Worm (Caenorhabditis elegans) whole organism, young adult: ENCODE measurements around the gene C36C9.5.
"Not testable (repeated sequence)": the region's sequence is repeated elsewhere in the genome, so short reads cannot be mapped to it uniquely, and the experiment has no call there.

Experiments used
- C06A6.2 ChIP-seq: fragments of 200-800 bp; sonication (Bioruptor generic); conservative IDR thresholded peaks from 2 replicates; pipeline ENCODE4 v1.3.6; 2022; ENCODE audit warnings: missing genetic modification characterization, missing compliant biosample characterization
- D2030.7 ChIP-seq: fragments of 200-800 bp; sonication (Bioruptor generic); IDR thresholded peaks from 2 replicates; pipeline ENCODE4 v1.3.6; 2022; ENCODE audit warnings: missing genetic modification reagents, missing genetic modification characterization, missing compliant biosample characterization
- F22D6.2 ChIP-seq: sonication (generic microtip); optimal IDR thresholded peaks from 2 replicates; lab custom pipeline; 2016; ENCODE audit warnings: mild to moderate bottlenecking, missing genetic modification characterization, missing compliant biosample characterization
- F23B12.7 ChIP-seq: sonication (generic microtip); optimal IDR thresholded peaks from 2 replicates; lab custom pipeline; 2017; ENCODE audit warnings: missing genetic modification characterization, mild to moderate bottlenecking, missing compliant biosample characterization, antibody characterized with exemption, moderate library complexity; ENCODE audit not compliant: insufficient read depth
- K12H6.12 ChIP-seq: fragments of 200-800 bp; sonication (Bioruptor generic); optimal IDR thresholded peaks from 2 replicates; lab custom pipeline; 2018; ENCODE audit warnings: mild to moderate bottlenecking, missing genetic modification characterization, missing compliant biosample characterization
- T07F8.4 ChIP-seq: sonication (generic microtip); optimal IDR thresholded peaks from 2 replicates; lab custom pipeline; 2016; ENCODE audit warnings: mild to moderate bottlenecking, missing genetic modification characterization, moderate library complexity, missing compliant biosample characterization
- Y53G8AR.9 ChIP-seq: fragments of 200-800 bp; sonication (Bioruptor generic); conservative IDR thresholded peaks from 2 replicates; pipeline ENCODE4 v1.3.6; 2022; ENCODE audit warnings: missing genetic modification reagents, missing genetic modification characterization, missing compliant biosample characterization
- Y95B8A.8 ChIP-seq: fragments of 200-800 bp; sonication (Bioruptor generic); IDR thresholded peaks from 2 replicates; pipeline ENCODE4 v1.3.6; 2022; ENCODE audit warnings: missing genetic modification reagents, missing genetic modification characterization, missing compliant biosample characterization
- ZK185.1 ChIP-seq: sonication (generic microtip); optimal IDR thresholded peaks from 2 replicates; lab custom pipeline; 2016; ENCODE audit warnings: mild to moderate bottlenecking, missing genetic modification characterization, missing compliant biosample characterization; ENCODE audit not compliant: poor library complexity, severe bottlenecking
- attf-6 ChIP-seq: fragments of 200-800 bp; sonication (Bioruptor generic); IDR thresholded peaks from 2 replicates; pipeline ENCODE4 v1.3.6; 2022; ENCODE audit warnings: missing genetic modification reagents, missing genetic modification characterization, missing compliant biosample characterization
- bed-1 ChIP-seq: fragments of 200-800 bp; sonication (Bioruptor generic); IDR thresholded peaks from 2 replicates; pipeline ENCODE4 v1.3.6; 2022; ENCODE audit warnings: missing genetic modification reagents, missing genetic modification characterization, missing compliant biosample characterization
- ccch-3 ChIP-seq: fragments of 200-800 bp; sonication (Bioruptor generic); optimal IDR thresholded peaks from 2 replicates; lab custom pipeline; 2018; ENCODE audit warnings: mild to moderate bottlenecking, missing genetic modification characterization, missing compliant biosample characterization
- ceh-100 ChIP-seq: fragments of 200-800 bp; sonication (Bioruptor generic); IDR thresholded peaks from 2 replicates; pipeline ENCODE4 v1.3.6; 2022; ENCODE audit warnings: missing genetic modification reagents, missing genetic modification characterization, missing compliant biosample characterization
- ceh-40 ChIP-seq: fragments of 200-800 bp; sonication (Bioruptor generic); IDR thresholded peaks from 2 replicates; pipeline ENCODE4 v1.3.6; 2022; ENCODE audit warnings: missing genetic modification characterization, missing compliant biosample characterization
- ceh-58 ChIP-seq: fragments of 200-800 bp; sonication (Bioruptor generic); IDR thresholded peaks from 2 replicates; pipeline ENCODE4 v1.3.6; 2022; ENCODE audit warnings: missing genetic modification characterization, missing compliant biosample characterization
- ceh-91 ChIP-seq: fragments of 200-800 bp; sonication (Bioruptor generic); IDR thresholded peaks from 2 replicates; pipeline ENCODE4 v1.3.6; 2022; ENCODE audit warnings: missing genetic modification reagents, missing genetic modification characterization, missing compliant biosample characterization
- die-1 ChIP-seq: sonication (generic microtip); optimal IDR thresholded peaks from 2 replicates; lab custom pipeline; 2016; ENCODE audit warnings: missing genotype, mild to moderate bottlenecking, missing genetic modification characterization, missing compliant biosample characterization
- dpl-1 ChIP-seq: fragments of 150-350 bp; optimal IDR thresholded peaks from 2 replicates; lab custom pipeline; 2014; ENCODE audit warnings: missing biosample characterization, missing genetic modification reagents, missing genetic modification characterization
- efl-1 ChIP-seq: fragments of 150-350 bp; optimal IDR thresholded peaks from 2 replicates; lab custom pipeline; 2014; ENCODE audit warnings: missing biosample characterization, missing genetic modification reagents, missing genetic modification characterization
- egl-18 ChIP-seq: fragments of 200-800 bp; sonication (Bioruptor generic); IDR thresholded peaks from 2 replicates; pipeline ENCODE4 v1.3.6; 2022; ENCODE audit warnings: missing genetic modification reagents, missing genetic modification characterization, missing compliant biosample characterization
- egl-44 ChIP-seq: fragments of 200-800 bp; sonication (Bioruptor generic); IDR thresholded peaks from 2 replicates; pipeline ENCODE4 v1.3.6; 2022; ENCODE audit warnings: missing genetic modification reagents, missing genetic modification characterization, missing compliant biosample characterization
- fkh-3 ChIP-seq: sonication (generic microtip); optimal IDR thresholded peaks from 2 replicates; lab custom pipeline; 2016; ENCODE audit warnings: mild to moderate bottlenecking, missing genetic modification characterization, missing compliant biosample characterization
- gei-17 ChIP-seq: fragments of 200-800 bp; sonication (Bioruptor generic); optimal IDR thresholded peaks from 2 replicates; lab custom pipeline; 2018; ENCODE audit warnings: mild to moderate bottlenecking, missing genetic modification characterization, missing compliant biosample characterization
- let-526 ChIP-seq: fragments of 200-800 bp; sonication (Bioruptor generic); IDR thresholded peaks from 2 replicates; pipeline ENCODE4 v1.3.6; 2022; ENCODE audit warnings: missing genetic modification reagents, missing genetic modification characterization, missing compliant biosample characterization
- madf-6 ChIP-seq: fragments of 200-800 bp; sonication (Bioruptor generic); IDR thresholded peaks from 2 replicates; pipeline ENCODE4 v1.3.6; 2022; ENCODE audit warnings: missing genetic modification reagents, missing genetic modification characterization, missing compliant biosample characterization
- madf-8 ChIP-seq: fragments of 200-800 bp; sonication (Bioruptor generic); conservative IDR thresholded peaks from 2 replicates; pipeline ENCODE4 v1.3.6; 2022; ENCODE audit warnings: missing genetic modification reagents, missing genetic modification characterization, missing compliant biosample characterization
- mcd-1 ChIP-seq: fragments of 200-800 bp; sonication (Bioruptor generic); IDR thresholded peaks from 2 replicates; pipeline ENCODE4 v1.3.6; 2022; ENCODE audit warnings: missing genetic modification reagents, missing genetic modification characterization, missing compliant biosample characterization
- nfyb-1 ChIP-seq: fragments of 200-800 bp; sonication (Bioruptor generic); IDR thresholded peaks from 2 replicates; pipeline ENCODE4 v1.3.6; 2022; ENCODE audit warnings: missing genetic modification reagents, missing genetic modification characterization, missing compliant biosample characterization
- nhr-120 ChIP-seq: fragments of 200-800 bp; sonication (Bioruptor generic); IDR thresholded peaks from 2 replicates; pipeline ENCODE4 v1.3.6; 2022; ENCODE audit warnings: missing genetic modification characterization, missing compliant biosample characterization
- pha-4 ChIP-seq: fragments of 150-350 bp; sonication (generic microtip); optimal IDR thresholded peaks from 2 replicates; lab custom pipeline; 2014; ENCODE audit warnings: missing biosample characterization, missing genetic modification reagents, missing genetic modification characterization
- rcor-1 ChIP-seq: fragments of 200-800 bp; sonication (Bioruptor generic); IDR thresholded peaks from 2 replicates; pipeline ENCODE4 v1.3.6; 2022; ENCODE audit warnings: missing genetic modification reagents, missing genetic modification characterization, missing compliant biosample characterization
- snpc-1.1 ChIP-seq: sonication (generic microtip); optimal IDR thresholded peaks from 2 replicates; lab custom pipeline; 2017; ENCODE audit warnings: missing genetic modification characterization, mild to moderate bottlenecking, missing compliant biosample characterization, antibody characterized with exemption, moderate library complexity, missing genotype, missing genetic modification reagents; ENCODE audit not compliant: insufficient read depth
- snpc-1.3 ChIP-seq: sonication (generic microtip); optimal IDR thresholded peaks from 2 replicates; lab custom pipeline; 2017; ENCODE audit warnings: missing genetic modification characterization, mild to moderate bottlenecking, missing compliant biosample characterization, antibody characterized with exemption, moderate library complexity, missing genotype, missing genetic modification reagents; ENCODE audit not compliant: insufficient read depth
- snpc-4 ChIP-seq, 5 experiments: fragments of 150-350 bp in 1 of 5; sonication (generic microtip) in 4 of 5; optimal IDR thresholded peaks; 2 replicates each; lab custom pipeline; 2014 to 2018; ENCODE audit warnings: missing genetic modification characterization in 5 of 5, missing biosample characterization in 3 of 5, antibody characterized with exemption in 2 of 5, mild to moderate bottlenecking in 2 of 5, missing compliant biosample characterization in 2 of 5, missing genotype in 2 of 5, moderate library complexity in 2 of 5, missing genetic modification reagents in 1 of 5
- unc-62 ChIP-seq: fragments of 150-350 bp; optimal IDR thresholded peaks from 2 replicates; lab custom pipeline; 2014; ENCODE audit warnings: missing biosample characterization, missing genetic modification reagents, missing genetic modification characterization
- zim-3 ChIP-seq: sonication (generic microtip); optimal IDR thresholded peaks from 2 replicates; lab custom pipeline; 2017; ENCODE audit warnings: mild to moderate bottlenecking, missing genetic modification characterization, moderate library complexity, missing compliant biosample characterization
- ztf-22 ChIP-seq: fragments of 200-800 bp; sonication (Bioruptor generic); optimal IDR thresholded peaks from 2 replicates; lab custom pipeline; 2018; ENCODE audit warnings: mild to moderate bottlenecking, missing genetic modification characterization, moderate library complexity, missing compliant biosample characterization
- ztf-25 ChIP-seq: fragments of 200-800 bp; sonication (Bioruptor generic); IDR thresholded peaks from 2 replicates; pipeline ENCODE4 v1.3.6; 2022; ENCODE audit warnings: missing genetic modification reagents, missing genetic modification characterization, missing compliant biosample characterization

C36C9.5 gene

DNA sequence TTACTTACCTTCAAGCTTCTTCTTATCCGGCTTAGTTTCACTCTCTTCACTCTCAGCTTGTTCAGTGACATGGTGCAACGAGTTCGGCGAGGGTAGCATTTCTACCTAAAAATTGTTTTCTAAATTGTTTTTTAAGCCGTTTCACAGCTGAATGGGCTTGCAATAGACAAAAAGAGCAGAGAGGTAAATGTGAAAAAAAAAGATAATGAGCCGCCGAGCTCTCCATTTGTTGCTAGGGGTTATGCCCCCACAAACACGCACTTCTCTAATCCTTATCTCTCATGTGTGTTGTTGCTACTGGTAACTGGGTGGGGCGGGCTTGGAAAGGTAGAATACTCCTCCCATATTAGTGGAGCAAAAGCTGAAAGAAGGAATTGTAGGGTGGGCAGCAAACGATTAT lies at the start of gene C36C9.5:
Gene C36C9.5, minus strand, starts transcription at position 101 of the 400 bp plus-strand sequence.
- no peak for TF ChIP-seq ceh-58 (GFP tag; lab: Robert Waterston, UW)
- no peak for TF ChIP-seq F22D6.2 (tag; lab: Kevin White, UChicago)

DNA sequence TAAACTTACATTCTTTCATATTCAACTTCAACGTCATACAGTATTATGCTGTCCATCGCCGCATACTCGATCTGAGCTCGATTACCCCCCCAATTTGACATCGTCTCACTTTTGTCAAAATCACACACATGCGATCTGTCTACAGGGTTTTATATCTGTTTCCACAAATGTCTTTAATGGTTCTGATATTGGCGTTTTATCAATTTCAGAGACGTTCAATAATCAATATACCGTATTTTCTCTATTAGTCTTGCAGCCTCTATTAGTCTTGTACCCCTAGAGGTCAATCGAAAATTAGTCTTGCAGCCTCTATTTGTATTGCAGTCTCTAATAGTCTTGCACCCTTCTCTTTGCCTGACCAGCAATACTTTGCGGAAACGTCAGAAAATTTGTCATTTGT lies 44.7 kb upstream of the C36C9.5 start, which contains the start of gene Y75D11A.6:
Gene Y75D11A.6, minus strand, starts transcription at position 101 of the 400 bp plus-strand sequence.
- not testable (repeated sequence) for TF ChIP-seq efl-1 (GFP tag; lab: Kevin White, UChicago); snpc-4 (GFP tag; optimal IDR thresholded peaks at IDR 0.05; lab: Kevin White, UChicago); snpc-4 (tag; optimal IDR thresholded peaks at IDR 0.05; lab: Kevin White, UChicago); rcor-1 (GFP tag; lab: Robert Waterston, UW)

DNA sequence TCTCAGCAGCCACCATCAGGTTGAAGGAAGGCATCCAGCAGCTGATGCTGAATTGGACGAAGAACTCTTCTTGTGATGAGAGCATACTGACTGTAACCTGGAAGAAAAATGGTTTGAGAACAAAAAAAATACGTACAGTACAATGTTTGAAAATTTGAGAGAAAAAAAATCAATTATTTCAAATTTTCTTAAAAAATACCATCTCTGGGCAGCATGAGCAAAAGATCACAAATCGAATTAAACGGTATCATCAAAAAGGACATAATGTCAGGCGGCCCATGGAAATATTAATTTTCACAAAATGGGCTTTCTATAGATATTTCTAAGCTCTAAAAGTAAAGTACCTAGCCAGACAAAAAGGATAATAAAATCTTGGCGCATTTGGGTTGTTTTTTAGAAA lies 42.4 kb upstream of the C36C9.5 start, which contains the start of gene Y75D11A.3:
Gene Y75D11A.3, minus strand, starts transcription at position 101 of the 400 bp plus-strand sequence.
- not testable (repeated sequence) for TF ChIP-seq nfyb-1 (GFP tag; lab: Robert Waterston, UW); ceh-100; ceh-91 (GFP tag; lab: Robert Waterston, UW)
- TF ChIP-seq, all 124 proteins: peak for 0; not testable (repeated sequence) for 124

DNA sequence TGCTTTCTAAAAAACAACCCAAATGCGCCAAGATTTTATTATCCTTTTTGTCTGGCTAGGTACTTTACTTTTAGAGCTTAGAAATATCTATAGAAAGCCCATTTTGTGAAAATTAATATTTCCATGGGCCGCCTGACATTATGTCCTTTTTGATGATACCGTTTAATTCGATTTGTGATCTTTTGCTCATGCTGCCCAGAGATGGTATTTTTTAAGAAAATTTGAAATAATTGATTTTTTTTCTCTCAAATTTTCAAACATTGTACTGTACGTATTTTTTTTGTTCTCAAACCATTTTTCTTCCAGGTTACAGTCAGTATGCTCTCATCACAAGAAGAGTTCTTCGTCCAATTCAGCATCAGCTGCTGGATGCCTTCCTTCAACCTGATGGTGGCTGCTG lies 38.8 kb upstream of the C36C9.5 start, which contains the start of gene Y75D11A.2:
Gene Y75D11A.2, plus strand, starts transcription at position 301 of the 400 bp plus-strand sequence.
- not testable (repeated sequence) for TF ChIP-seq gei-17; unc-62; madf-6 (GFP tag; lab: Robert Waterston, UW)
- TF ChIP-seq, all 124 proteins: peak for 0; not testable (repeated sequence) for 124

DNA sequence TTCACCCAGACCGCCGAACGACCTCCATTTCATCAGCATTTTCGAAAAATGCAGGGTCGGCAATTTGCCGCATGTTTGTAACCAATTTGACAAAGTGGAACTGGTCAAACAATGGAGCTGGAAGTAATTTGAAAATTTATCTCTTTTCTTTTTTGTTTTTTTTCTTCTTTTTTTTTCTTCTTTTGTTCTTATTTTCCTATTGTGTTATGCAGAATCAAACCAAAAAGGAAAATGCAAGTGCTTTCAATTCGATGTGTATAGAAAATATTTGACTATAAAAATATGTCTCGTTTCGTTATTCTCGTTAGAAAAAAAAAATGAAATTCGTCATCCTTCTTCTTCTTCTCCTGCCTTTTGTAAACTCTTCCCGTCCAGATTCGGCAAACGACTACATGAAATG lies 33.9 kb upstream of the C36C9.5 start, which contains the start of gene F07G6.10:
Gene F07G6.10, plus strand, starts transcription at position 301 of the 400 bp plus-strand sequence.
- no peak for TF ChIP-seq die-1
- no peak for TF ChIP-seq ZK185.1 (tag; lab: Kevin White, UChicago)
- TF ChIP-seq bed-1 (GFP tag; lab: Robert Waterston, UW) = no peak
- TF ChIP-seq T07F8.4 = no peak
- no peak for TF ChIP-seq efl-1 (GFP tag; lab: Kevin White, UChicago)
- TF ChIP-seq snpc-1.1 (tag; lab: Kevin White, UChicago) = no peak
- no peak for TF ChIP-seq C06A6.2 (GFP tag; lab: Robert Waterston, UW)
- TF ChIP-seq madf-8 (GFP tag; lab: Robert Waterston, UW) = no peak
- TF ChIP-seq dpl-1 (GFP tag; lab: Kevin White, UChicago) = no peak
- no peak for TF ChIP-seq gei-17
- TF ChIP-seq F23B12.7 (tag; lab: Kevin White, UChicago) = no peak
- no peak for TF ChIP-seq K12H6.12 (tag; lab: Kevin White, UChicago)
- no peak for TF ChIP-seq attf-6
- TF ChIP-seq ceh-40 (GFP tag; lab: Robert Waterston, UW) = no peak
- TF ChIP-seq zim-3 (tag; lab: Kevin White, UChicago) = no peak
- no peak for TF ChIP-seq nhr-120
- TF ChIP-seq pha-4 (tag; lab: Kevin White, UChicago) = no peak
- TF ChIP-seq egl-18 (GFP tag; lab: Robert Waterston, UW) = no peak
- no peak for TF ChIP-seq fkh-3 (tag; lab: Kevin White, UChicago)

DNA sequence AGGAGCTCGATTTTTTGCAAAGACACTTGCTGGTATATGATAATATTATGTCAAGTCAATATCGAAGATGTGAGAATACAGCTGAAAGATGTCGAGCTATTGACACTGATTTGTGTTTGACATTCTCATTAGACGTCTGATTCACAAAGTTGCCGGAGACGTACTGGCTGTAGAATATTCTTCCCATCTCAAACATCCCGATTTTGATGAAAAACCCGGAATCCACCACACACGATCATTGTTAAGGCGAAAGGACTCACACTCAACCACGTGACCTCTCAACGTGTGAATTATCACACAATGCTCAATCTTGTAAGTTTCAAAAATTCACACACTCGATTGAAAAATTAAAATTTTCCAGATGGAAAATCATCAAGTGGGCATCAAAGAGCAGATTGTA lies 32.2 kb upstream of the C36C9.5 start, which contains the start of gene F07G6.12:
Gene F07G6.12, plus strand, starts transcription at position 301 of the 400 bp plus-strand sequence.
- no peak for TF ChIP-seq D2030.7 (GFP tag; lab: Robert Waterston, UW)
- no peak for TF ChIP-seq ztf-22 (GFP tag; lab: Kevin White, UChicago)
- no peak for TF ChIP-seq Y53G8AR.9
- TF ChIP-seq let-526 (GFP tag; lab: Robert Waterston, UW) = no peak
- TF ChIP-seq mcd-1 (GFP tag; lab: Robert Waterston, UW) = no peak
- no peak for TF ChIP-seq F23B12.7 (tag; lab: Kevin White, UChicago)
- TF ChIP-seq Y95B8A.8 (GFP tag; lab: Robert Waterston, UW) = no peak
- TF ChIP-seq rcor-1 (GFP tag; lab: Robert Waterston, UW) = no peak
- TF ChIP-seq ccch-3 (GFP tag; lab: Kevin White, UChicago) = no peak
- no peak for TF ChIP-seq ceh-40 (GFP tag; lab: Robert Waterston, UW)
- TF ChIP-seq ztf-25 (GFP tag; lab: Robert Waterston, UW) = no peak
- TF ChIP-seq K12H6.12 (tag; lab: Kevin White, UChicago) = no peak
- no peak for TF ChIP-seq egl-44
- TF ChIP-seq snpc-1.3 (tag; lab: Kevin White, UChicago) = no peak
